Fruit fly (Drosophila melanogaster): Measurements from ENCODE around the gene CG31668.

Gene CG31668

dm6 chr2L:2202853-2203717 is 2.9 kb downstream of the CG31668 start (continued):
- TF ChIP-seq ham (GFP tag; IDR thresholded peaks at IDR 0.05) (no peak), CG10147 (GFP tag; optimal IDR thresholded peaks at IDR 0.05) (no peak), HLH4C (GFP tag; IDR thresholded peaks at IDR 0.05; ENCODE audit: partially characterized antibody) (peak; percentile 34; the same call in 2 of the 3 replicates), otp (GFP tag; IDR thresholded peaks at IDR 0.05) (peak; percentile 38; the same call in 1 of the 3 replicates), seq (GFP tag; IDR thresholded peaks at IDR 0.05) (0 out of 2 replicates have a peak, but pooled peaks have one; percentile 13), BtbVII (GFP tag; optimal IDR thresholded peaks at IDR 0.05) (peak; percentile 12), repo (GFP tag; optimal IDR thresholded peaks at IDR 0.05) (no peak), CG16863 (GFP tag; optimal IDR thresholded peaks at IDR 0.05) (no peak), ab (GFP tag; optimal IDR thresholded peaks at IDR 0.05) (peak; percentile 89), HLHmδ (GFP tag; optimal IDR thresholded peaks at IDR 0.05) (peak; percentile 88), CG12071 (GFP tag; optimal IDR thresholded peaks at IDR 0.05) (peak; percentile 1), CG3726 (GFP tag; IDR thresholded peaks at IDR 0.05) (no peak), Hsf (GFP tag; optimal IDR thresholded peaks at IDR 0.05) (no peak), CG14710 (tag; optimal IDR thresholded peaks at IDR 0.05) (no peak), CG6765 (GFP tag; optimal IDR thresholded peaks at IDR 0.05) (no peak), dm (GFP tag; optimal IDR thresholded peaks at IDR 0.05) (no peak), caup (GFP tag; optimal IDR thresholded peaks at IDR 0.05; ENCODE audit: severe bottlenecking) (peak; percentile 21), Asciz (GFP tag; optimal IDR thresholded peaks at IDR 0.05) (no peak), cwo (GFP tag; optimal IDR thresholded peaks at IDR 0.05) (peak; percentile 8), CG3407 (GFP tag; optimal IDR thresholded peaks at IDR 0.05) (no peak), tx (GFP tag; optimal IDR thresholded peaks at IDR 0.05) (no peak), CG43689 (GFP tag; IDR thresholded peaks at IDR 0.05) (no peak), shn (GFP tag; optimal IDR thresholded peaks at IDR 0.05) (no peak), disco-r (GFP tag; optimal IDR thresholded peaks at IDR 0.05) (no peak), eve (GFP tag; optimal IDR thresholded peaks at IDR 0.05) (no peak), CG15479 (GFP tag; optimal IDR thresholded peaks at IDR 0.05) (no peak), ac (GFP tag; optimal IDR thresholded peaks at IDR 0.05) (no peak), lab (GFP tag; optimal IDR thresholded peaks at IDR 0.05) (peak; percentile 55), hth (optimal IDR thresholded peaks at IDR 0.05) (no peak), Fer2 (tag; optimal IDR thresholded peaks at IDR 0.05) (no peak), CG8281 (tag; optimal IDR thresholded peaks at IDR 0.05) (no peak), so (GFP tag; IDR thresholded peaks at IDR 0.05) (no peak), ap (GFP tag; IDR thresholded peaks at IDR 0.05) (no peak), CG7271 (tag; optimal IDR thresholded peaks at IDR 0.05) (no peak), ci (GFP tag; IDR thresholded peaks at IDR 0.05) (peak; percentile 76), CG9437 (GFP tag; optimal IDR thresholded peaks at IDR 0.05) (peak; percentile 70), pnt (GFP tag; optimal IDR thresholded peaks at IDR 0.05) (no peak), gcm (GFP tag; optimal IDR thresholded peaks at IDR 0.05) (no peak), lmd (GFP tag; IDR thresholded peaks at IDR 0.05) (no peak), tll (GFP tag; optimal IDR thresholded peaks at IDR 0.05) (no peak), Doc3 (GFP tag; IDR thresholded peaks at IDR 0.05; ENCODE audit: partially characterized antibody) (no peak), Neu2 (GFP tag; optimal IDR thresholded peaks at IDR 0.05; ENCODE audit: borderline replicate concordance) (no peak), CG14667 (GFP tag; IDR thresholded peaks at IDR 0.05) (no peak), eyg (GFP tag; optimal IDR thresholded peaks at IDR 0.05) (no peak), toy (GFP tag; IDR thresholded peaks at IDR 0.05) (no peak), CG10565 (GFP tag; optimal IDR thresholded peaks at IDR 0.05) (no peak), CG15269 (tag; optimal IDR thresholded peaks at IDR 0.05) (no peak), CG8765 (GFP tag; IDR thresholded peaks at IDR 0.05) (no peak), CG14441 (GFP tag; IDR thresholded peaks at IDR 0.05) (0 out of 2 replicates have a peak, but pooled peaks have one; percentile 15)
